Fruit fly (Drosophila melanogaster) whole organism, embryonic: ENCODE results near the gene CG31808.

Experiments used
- CG11560 ChIP-seq: fragments of 200-800 bp; sonication (Bioruptor generic); IDR thresholded peaks from 3 replicates; pipeline ENCODE4 v1.3.6; 2022; ENCODE audit warnings: missing biosample characterization, missing genetic modification characterization
- CG14860 ChIP-seq: fragments of 200-800 bp; sonication (Bioruptor generic); IDR thresholded peaks from 3 replicates; pipeline ENCODE4 v1.3.6; 2022; ENCODE audit warnings: missing biosample characterization, missing genetic modification characterization; ENCODE audit not compliant: partially characterized antibody
- CG15696 ChIP-seq: fragments of 200-800 bp; sonication (Bioruptor generic); optimal IDR thresholded peaks from 2 replicates; lab custom pipeline; 2019; ENCODE audit warnings: missing biosample characterization, mild to moderate bottlenecking, missing genetic modification characterization, moderate library complexity
- CG17328 ChIP-seq: fragments of 200-800 bp; sonication (Bioruptor generic); IDR thresholded peaks from 2 replicates; pipeline ENCODE4 v1.3.6; 2022; ENCODE audit warnings: missing biosample characterization, missing genetic modification characterization
- CG17359 ChIP-seq: fragments of 200-800 bp; sonication (Bioruptor generic); optimal IDR thresholded peaks from 3 replicates; lab custom pipeline; 2018; ENCODE audit warnings: missing biosample characterization, mild to moderate bottlenecking, missing genetic modification characterization, moderate library complexity
- CG30020 ChIP-seq: fragments of 200-800 bp; optimal IDR thresholded peaks from 2 replicates; lab custom pipeline; 2019; ENCODE audit warnings: missing biosample characterization, mild to moderate bottlenecking, missing genetic modification characterization, moderate library complexity
- CG31388 ChIP-seq: fragments of 200-800 bp; sonication (Bioruptor generic); optimal IDR thresholded peaks from 2 replicates; lab custom pipeline; 2016; ENCODE audit warnings: missing biosample characterization, missing genetic modification characterization
- CG3281 ChIP-seq: fragments of 200-800 bp; sonication (Bioruptor generic); optimal IDR thresholded peaks from 3 replicates; lab custom pipeline; 2017; ENCODE audit warnings: missing biosample characterization, mild to moderate bottlenecking, missing genetic modification characterization
- CG34224 ChIP-seq: fragments of 200-800 bp; sonication (Bioruptor generic); IDR thresholded peaks from 3 replicates; pipeline ENCODE4 v1.3.6; 2022; ENCODE audit warnings: missing biosample characterization, missing genetic modification characterization; ENCODE audit not compliant: partially characterized antibody
- CG34422 ChIP-seq: fragments of 200-800 bp; sonication (Bioruptor generic); IDR thresholded peaks from 3 replicates; pipeline ENCODE4 v1.3.6; 2022; ENCODE audit warnings: missing biosample characterization, missing genetic modification characterization
- CG5245 ChIP-seq: fragments of 200-800 bp; sonication (Bioruptor generic); optimal IDR thresholded peaks from 3 replicates; lab custom pipeline; 2016; ENCODE audit warnings: missing biosample characterization, missing genetic modification characterization
- CG6791 ChIP-seq: fragments of 200-800 bp; sonication (Bioruptor generic); IDR thresholded peaks from 3 replicates; pipeline ENCODE4 v1.3.6; 2022; ENCODE audit warnings: missing biosample characterization, missing genetic modification characterization; ENCODE audit not compliant: partially characterized antibody
- CG6854 ChIP-seq: fragments of 200-800 bp; sonication (Bioruptor generic); optimal IDR thresholded peaks from 3 replicates; lab custom pipeline; 2017; ENCODE audit warnings: missing biosample characterization, mild to moderate bottlenecking, missing genetic modification characterization
- CG7745 ChIP-seq: fragments of 200-800 bp; sonication (Bioruptor generic); optimal IDR thresholded peaks from 2 replicates; lab custom pipeline; 2018; ENCODE audit warnings: missing biosample characterization, mild to moderate bottlenecking, missing genetic modification characterization, moderate library complexity
- CG7963 ChIP-seq: fragments of 200-800 bp; sonication (Bioruptor generic); IDR thresholded peaks from 3 replicates; pipeline ENCODE4 v1.3.6; 2022; ENCODE audit warnings: missing biosample characterization, missing genetic modification characterization; ENCODE audit not compliant: partially characterized antibody
- CoRest ChIP-seq: fragments of 200-800 bp; sonication (Bioruptor generic); optimal IDR thresholded peaks from 3 replicates; lab custom pipeline; 2018; ENCODE audit warnings: missing biosample characterization, mild to moderate bottlenecking, missing genetic modification characterization, moderate library complexity
- D19A ChIP-seq: fragments of 200-800 bp; optimal IDR thresholded peaks from 3 replicates; lab custom pipeline; 2019; ENCODE audit warnings: missing biosample characterization, mild to moderate bottlenecking, missing genetic modification characterization, moderate library complexity
- Deaf1 ChIP-seq: fragments of 200-800 bp; optimal IDR thresholded peaks from 3 replicates; lab custom pipeline; 2019; ENCODE audit warnings: missing biosample characterization, mild to moderate bottlenecking, missing genetic modification characterization, moderate library complexity
- Dref ChIP-seq: fragments of 200-800 bp; sonication (Bioruptor generic); IDR thresholded peaks from 2 replicates; pipeline ENCODE4 v1.3.6; 2022; ENCODE audit warnings: missing biosample characterization, missing genetic modification characterization
- Elba2 ChIP-seq: fragments of 200-800 bp; sonication (Bioruptor generic); optimal IDR thresholded peaks from 3 replicates; lab custom pipeline; 2016; ENCODE audit warnings: missing biosample characterization, missing genetic modification characterization
- Ets97D ChIP-seq: fragments of 200-800 bp; sonication (Bioruptor generic); optimal IDR thresholded peaks from 3 replicates; lab custom pipeline; 2016; ENCODE audit warnings: missing biosample characterization, missing genetic modification characterization
- Fer2 ChIP-seq: fragments of 200-800 bp; sonication (Bioruptor generic); optimal IDR thresholded peaks from 2 replicates; lab custom pipeline; 2018; ENCODE audit warnings: missing biosample characterization, mild to moderate bottlenecking, missing genetic modification characterization, moderate library complexity
- HLHmδ ChIP-seq: fragments of 200-800 bp; sonication (Bioruptor generic); optimal IDR thresholded peaks from 2 replicates; lab custom pipeline; 2018; ENCODE audit warnings: missing biosample characterization, mild to moderate bottlenecking, missing genetic modification characterization, moderate library complexity
- Max ChIP-seq: fragments of 200-800 bp; sonication (Bioruptor generic); optimal IDR thresholded peaks from 2 replicates; lab custom pipeline; 2016; ENCODE audit warnings: missing biosample characterization, mild to moderate bottlenecking, missing genetic modification characterization
- Nf-YB ChIP-seq: fragments of 200-800 bp; sonication (Bioruptor generic); optimal IDR thresholded peaks from 3 replicates; lab custom pipeline; 2019; ENCODE audit warnings: missing biosample characterization, mild to moderate bottlenecking, missing genetic modification characterization, moderate library complexity
- Pdp1 ChIP-seq, 2 experiments: fragments of 200-800 bp; sonication (Bioruptor generic); optimal IDR thresholded peaks; 3 replicates each; lab custom pipeline; 2016; ENCODE audit warnings: missing biosample characterization in 2 of 2, missing genetic modification characterization in 2 of 2, mild to moderate bottlenecking in 1 of 2, moderate library complexity in 1 of 2
- Sry-δ ChIP-seq: fragments of 200-800 bp; sonication (Bioruptor generic); optimal IDR thresholded peaks from 2 replicates; lab custom pipeline; 2016; ENCODE audit warnings: missing biosample characterization, missing genetic modification characterization
- Usf ChIP-seq: fragments of 200-800 bp; sonication (Bioruptor generic); optimal IDR thresholded peaks from 2 replicates; lab custom pipeline; 2017; ENCODE audit warnings: missing genotype, missing biosample characterization, missing genetic modification characterization
- Vsx1 ChIP-seq: fragments of 200-800 bp; sonication (Bioruptor generic); optimal IDR thresholded peaks from 2 replicates; lab custom pipeline; 2017; ENCODE audit warnings: missing biosample characterization, mild to moderate bottlenecking, missing genetic modification characterization, missing genetic modification reagents
- YL-1 ChIP-seq: fragments of 200-800 bp; sonication (Bioruptor generic); optimal IDR thresholded peaks from 3 replicates; lab custom pipeline; 2017; ENCODE audit warnings: missing biosample characterization, mild to moderate bottlenecking, missing genetic modification characterization
- amos ChIP-seq: fragments of 200-800 bp; sonication (Bioruptor generic); IDR thresholded peaks from 2 replicates; pipeline ENCODE4 v1.3.6; 2022; ENCODE audit warnings: missing biosample characterization, missing genetic modification characterization; ENCODE audit not compliant: partially characterized antibody
- ase ChIP-seq: fragments of 200-800 bp; sonication (Bioruptor generic); IDR thresholded peaks from 3 replicates; pipeline ENCODE4 v1.3.6; 2022; ENCODE audit warnings: missing biosample characterization, missing genetic modification characterization
- cad ChIP-seq: fragments of >200 bp; optimal IDR thresholded peaks from 2 replicates; lab custom pipeline; 2017; ENCODE audit warnings: missing biosample characterization, missing genetic modification characterization
- cg ChIP-seq: fragments of 200-800 bp; sonication (Bioruptor generic); optimal IDR thresholded peaks from 3 replicates; lab custom pipeline; 2019; ENCODE audit warnings: missing biosample characterization, mild to moderate bottlenecking, missing genetic modification characterization, moderate library complexity
- chinmo ChIP-seq: fragments of 200-800 bp; sonication (Bioruptor generic); IDR thresholded peaks from 4 replicates; pipeline ENCODE4 v1.3.6; 2022; ENCODE audit warnings: missing biosample characterization, missing genetic modification characterization; ENCODE audit not compliant: partially characterized antibody
- crp ChIP-seq, 2 experiments: fragments of 200-800 bp; sonication (Bioruptor generic); optimal IDR thresholded peaks; 2 replicates in 1 of 2; 3 replicates in 1 of 2; lab custom pipeline; 2017; ENCODE audit warnings: missing biosample characterization in 2 of 2, missing genetic modification characterization in 2 of 2, mild to moderate bottlenecking in 1 of 2, moderate library complexity in 1 of 2
- fd3F ChIP-seq: fragments of 200-800 bp; sonication (Bioruptor generic); optimal IDR thresholded peaks from 2 replicates; lab custom pipeline; 2018; ENCODE audit warnings: missing biosample characterization, mild to moderate bottlenecking, missing genetic modification characterization, moderate library complexity
- fd96Cb ChIP-seq: fragments of 200-800 bp; sonication (Bioruptor generic); optimal IDR thresholded peaks from 2 replicates; lab custom pipeline; 2018; ENCODE audit warnings: missing biosample characterization, mild to moderate bottlenecking, missing genetic modification characterization, moderate library complexity
- hbn ChIP-seq: fragments of 200-800 bp; sonication (Bioruptor generic); IDR thresholded peaks from 2 replicates; pipeline ENCODE4 v1.3.6; 2022; ENCODE audit warnings: missing biosample characterization, missing genetic modification characterization; ENCODE audit not compliant: partially characterized antibody
- insv ChIP-seq, 2 experiments: fragments of 200-800 bp; sonication (Bioruptor generic); optimal IDR thresholded peaks; 3 replicates each; lab custom pipeline; 2016 to 2018; ENCODE audit warnings: missing biosample characterization in 2 of 2, missing genetic modification characterization in 2 of 2
- klu ChIP-seq: fragments of 200-800 bp; sonication (Bioruptor generic); IDR thresholded peaks from 2 replicates; pipeline ENCODE4 v1.3.6; 2022; ENCODE audit warnings: missing biosample characterization, missing genetic modification characterization
- nom ChIP-seq: fragments of 200-800 bp; sonication (Bioruptor generic); optimal IDR thresholded peaks from 2 replicates; lab custom pipeline; 2017; ENCODE audit warnings: missing biosample characterization, missing genetic modification characterization, mild to moderate bottlenecking, moderate library complexity, missing genetic modification reagents
- p53 ChIP-seq: fragments of 200-800 bp; sonication (Bioruptor generic); optimal IDR thresholded peaks from 2 replicates; lab custom pipeline; 2016; ENCODE audit warnings: missing biosample characterization, missing genetic modification characterization
- repo ChIP-seq: fragments of 200-800 bp; sonication (Bioruptor generic); optimal IDR thresholded peaks from 2 replicates; lab custom pipeline; 2016; ENCODE audit warnings: missing biosample characterization, missing genetic modification characterization
- seq ChIP-seq: fragments of 200-800 bp; sonication (Bioruptor generic); IDR thresholded peaks from 2 replicates; pipeline ENCODE4 v1.3.6; 2022; ENCODE audit warnings: missing biosample characterization, missing genetic modification characterization
- slbo ChIP-seq: fragments of 200-800 bp; sonication (Bioruptor generic); IDR thresholded peaks from 2 replicates; pipeline ENCODE4 v1.3.6; 2022; ENCODE audit warnings: missing biosample characterization, missing genetic modification characterization
- tll ChIP-seq, 2 experiments: fragments of 200-800 bp in 1 of 2; fragments of >200 bp in 1 of 2; sonication (Bioruptor generic) in 1 of 2; optimal IDR thresholded peaks; 2 replicates each; lab custom pipeline; 2017 to 2019; ENCODE audit warnings: missing biosample characterization in 2 of 2, missing genetic modification characterization in 2 of 2, mild to moderate bottlenecking in 1 of 2, moderate library complexity in 1 of 2
- vvl ChIP-seq: fragments of 200-800 bp; sonication (Bioruptor generic); IDR thresholded peaks from 2 replicates; pipeline ENCODE4 v1.3.6; 2022; ENCODE audit warnings: missing biosample characterization, missing genetic modification characterization

Gene CG31808

DNA sequence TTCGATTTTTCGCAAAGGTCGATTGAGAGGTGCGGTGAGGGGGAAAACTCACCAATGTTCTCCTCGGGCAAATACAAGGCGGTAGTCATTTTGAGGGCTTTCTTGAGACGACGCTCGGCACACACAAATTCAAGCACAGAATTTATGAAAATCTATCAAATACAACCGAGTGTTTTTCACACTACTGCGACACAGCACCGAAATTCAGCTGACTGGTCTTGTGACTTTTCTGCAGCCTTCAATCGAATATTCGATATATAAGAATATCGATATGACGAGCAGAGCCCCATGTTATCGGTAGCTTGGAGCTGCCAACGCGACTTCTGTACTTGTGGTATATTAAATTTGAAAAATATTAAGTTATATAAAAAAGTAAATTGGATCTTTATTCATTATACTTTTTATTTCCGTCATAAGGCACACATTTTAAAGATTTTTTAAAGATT, 11.6 kb upstream of the CG31808 start, which contains the start of gene VhaSFD (continued):
- peak; percentile 65 for TF ChIP-seq CG7963 (GFP tag; lab: Robert Waterston, UW)
- peak; percentile 23 for TF ChIP-seq Sry-δ (GFP tag; lab: Kevin White, UChicago)
- no peak; the same call in 1 of the 2 replicates for TF ChIP-seq seq
- TF ChIP-seq Ets97D (GFP tag; lab: Kevin White, UChicago) = peak; percentile 40
- TF ChIP-seq CG15696 = peak; percentile 28
- TF ChIP-seq HLHmδ = peak; percentile 9
- no peak for TF ChIP-seq ase (GFP tag; lab: Robert Waterston, UW)
- no peak for TF ChIP-seq CG7745 (tag; lab: Kevin White, UChicago)
- no peak for TF ChIP-seq p53 (GFP tag; lab: Kevin White, UChicago)
- peak in 1 of 2 experiments; percentile 78 for TF ChIP-seq crp (GFP tag; optimal IDR thresholded peaks at IDR 0.05; lab: Kevin White, UChicago)
- peak; percentile 79 for TF ChIP-seq CG6791 (GFP tag; lab: Robert Waterston, UW)
- TF ChIP-seq CG31388 (GFP tag; lab: Kevin White, UChicago) = no peak
- no peak for TF ChIP-seq Vsx1 (GFP tag; lab: Kevin White, UChicago)
- peak; percentile 64 for TF ChIP-seq hbn (GFP tag; lab: Robert Waterston, UW)
- TF ChIP-seq Usf (GFP tag; lab: Kevin White, UChicago) = peak; percentile 29
- TF ChIP-seq insv (GFP tag; optimal IDR thresholded peaks at IDR 0.05; lab: Kevin White, UChicago) = no peak
- TF ChIP-seq Max (GFP tag; lab: Kevin White, UChicago) = no peak
- peak; percentile 3 for TF ChIP-seq fd96Cb (tag; lab: Kevin White, UChicago)
- no peak for TF ChIP-seq Deaf1 (tag; lab: Kevin White, UChicago)
- TF ChIP-seq Dref (GFP tag; lab: Robert Waterston, UW) = peak; percentile 94
- TF ChIP-seq CG11560 (tag; lab: Robert Waterston, UW) = peak; percentile 99
- TF ChIP-seq CG5245 (GFP tag; lab: Kevin White, UChicago) = no peak
- TF ChIP-seq CG14860 (GFP tag; lab: Robert Waterston, UW) = peak; percentile 47; the same call in 2 of the 3 replicates
- peak; percentile 69; the same call in 1 of the 2 replicates for TF ChIP-seq amos (GFP tag; lab: Robert Waterston, UW)
- no peak for TF ChIP-seq Elba2 (GFP tag; lab: Kevin White, UChicago)
- peak; percentile 71; the same call in 1 of the 3 replicates for TF ChIP-seq CG34422 (GFP tag; lab: Robert Waterston, UW)
- TF ChIP-seq D19A = peak; percentile 65
- TF ChIP-seq CG34224 (GFP tag; lab: Robert Waterston, UW) = peak; percentile 72
- no peak for TF ChIP-seq repo (GFP tag; lab: Kevin White, UChicago)
- peak; percentile 16 for TF ChIP-seq fd3F
- TF ChIP-seq klu = no peak
- peak; percentile 80; the same call in 3 of the 4 replicates for TF ChIP-seq chinmo
- TF ChIP-seq slbo (GFP tag; lab: Robert Waterston, UW) = peak; percentile 35; the same call in 1 of the 2 replicates
- peak; percentile 10 for TF ChIP-seq Fer2 (tag; lab: Kevin White, UChicago)
- TF ChIP-seq CG30020 (tag; lab: Kevin White, UChicago) = peak; percentile 41
- TF ChIP-seq CG17359 (tag; lab: Kevin White, UChicago) = peak; percentile 16
- 0 out of 2 replicates have a peak, but pooled peaks have one; percentile 7 for TF ChIP-seq CG17328 (GFP tag; lab: Robert Waterston, UW)
- peak in 1 of 2 experiments; percentile 57 for TF ChIP-seq Pdp1 (GFP tag; optimal IDR thresholded peaks at IDR 0.05; lab: Kevin White, UChicago)
- peak; percentile 48 for TF ChIP-seq CoRest (tag; lab: Kevin White, UChicago)
- no peak for TF ChIP-seq Nf-YB (GFP tag; lab: Kevin White, UChicago)
- peak; percentile 36 for TF ChIP-seq CG3281
- peak; percentile 60 for TF ChIP-seq CG6854 (GFP tag; lab: Kevin White, UChicago)
- peak; percentile 56 for TF ChIP-seq nom (GFP tag; lab: Kevin White, UChicago)
- peak in 1 of 2 experiments; percentile 31 for TF ChIP-seq tll (GFP tag; optimal IDR thresholded peaks at IDR 0.05; lab: Kevin White, UChicago)
- TF ChIP-seq YL-1 (GFP tag; lab: Kevin White, UChicago) = peak; percentile 71
- 0 out of 2 replicates have a peak, but pooled peaks have one; percentile 48 for TF ChIP-seq vvl (GFP tag; lab: Robert Waterston, UW)
- no peak for TF ChIP-seq cad
- TF ChIP-seq cg (GFP tag; lab: Kevin White, UChicago) = peak; percentile 75
